Worm (Caenorhabditis elegans) whole organism, midembryonic: ENCODE data around the gene fbxb-48.

Experiments used
- T22C8.4 ChIP-seq: fragments of 200-800 bp; sonication (Bioruptor generic); IDR thresholded peaks from 2 replicates; pipeline ENCODE4 v1.3.6; 2022; ENCODE audit warnings: missing genetic modification characterization, missing compliant biosample characterization
- cog-1 ChIP-seq: sonication (generic microtip); optimal IDR thresholded peaks from 2 replicates; lab custom pipeline; 2016; ENCODE audit warnings: missing genetic modification characterization, missing compliant biosample characterization
- flt-1 ChIP-seq: fragments of 200-800 bp; sonication (Bioruptor generic); IDR thresholded peaks from 2 replicates; pipeline ENCODE4 v1.3.6; 2022; ENCODE audit warnings: missing genetic modification characterization, missing compliant biosample characterization
- klf-2 ChIP-seq: fragments of 200-800 bp; sonication (Bioruptor generic); conservative IDR thresholded peaks from 2 replicates; pipeline ENCODE4 v1.3.6; 2022; ENCODE audit warnings: missing genetic modification reagents, missing genetic modification characterization, missing compliant biosample characterization
- med-1 ChIP-seq: sonication (generic microtip); optimal IDR thresholded peaks from 2 replicates; lab custom pipeline; 2017; ENCODE audit warnings: missing genetic modification characterization, mild to moderate bottlenecking, missing compliant biosample characterization, antibody characterized with exemption, missing genetic modification reagents; ENCODE audit not compliant: insufficient read depth
- ref-1 ChIP-seq: fragments of 200-800 bp; sonication (Bioruptor generic); conservative IDR thresholded peaks from 2 replicates; pipeline ENCODE4 v1.3.6; 2022; ENCODE audit warnings: missing genetic modification reagents, missing genetic modification characterization, missing compliant biosample characterization
- tab-1 ChIP-seq: fragments of 200-800 bp; sonication (Bioruptor generic); IDR thresholded peaks from 2 replicates; pipeline ENCODE4 v1.3.6; 2022; ENCODE audit warnings: missing genetic modification characterization, missing compliant biosample characterization
- ztf-23 ChIP-seq: fragments of 200-800 bp; sonication (Bioruptor generic); IDR thresholded peaks from 2 replicates; pipeline ENCODE4 v1.3.6; 2022; ENCODE audit warnings: missing genetic modification reagents, missing genetic modification characterization, missing compliant biosample characterization
- ztf-29 ChIP-seq: fragments of 200-800 bp; sonication (Bioruptor generic); IDR thresholded peaks from 2 replicates; pipeline ENCODE4 v1.3.6; 2022; ENCODE audit warnings: missing genetic modification reagents, missing genetic modification characterization, missing compliant biosample characterization

DNA sequence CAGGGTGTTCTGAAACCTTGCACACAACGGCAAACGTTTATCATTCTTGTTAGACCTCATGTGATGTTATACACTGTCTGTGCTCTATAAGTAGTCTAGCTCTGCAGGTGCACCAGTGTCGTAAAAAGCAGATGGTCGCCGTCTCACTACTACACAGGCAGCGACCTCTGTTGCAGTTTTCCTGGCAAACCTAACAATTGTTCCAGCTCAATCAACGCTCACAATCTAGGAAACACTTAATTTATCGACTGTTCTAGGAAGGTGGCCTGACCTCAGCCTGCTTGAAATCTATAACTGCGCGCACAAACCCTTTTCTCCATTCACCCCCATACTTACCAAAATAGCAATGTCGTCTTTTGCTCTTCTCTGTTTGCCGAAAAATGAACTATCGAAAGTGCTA, 5.3 kb upstream of the fbxb-48 start, which contains the start of gene fbxb-11:
- no peak for TF ChIP-seq ztf-23 (GFP tag; lab: Robert Waterston, UW)
- no peak for TF ChIP-seq ztf-29 (GFP tag; lab: Robert Waterston, UW)
- TF ChIP-seq klf-2 (GFP tag; lab: Robert Waterston, UW) = no peak
- no peak for TF ChIP-seq flt-1 (GFP tag; lab: Robert Waterston, UW)
- no peak for TF ChIP-seq med-1 (GFP tag; lab: Kevin White, UChicago)
- TF ChIP-seq T22C8.4 (GFP tag; lab: Robert Waterston, UW) = no peak
- no peak for TF ChIP-seq ref-1 (GFP tag; lab: Robert Waterston, UW)
- no peak for TF ChIP-seq cog-1 (tag; lab: Kevin White, UChicago)
- TF ChIP-seq tab-1 (GFP tag; lab: Robert Waterston, UW) = no peak
